Worm (Caenorhabditis elegans) whole organism, L2 larva: ENCODE measurements around the gene appg-2.
A peak's percentile ranks its signal among the peaks of the same experiment; 100 is the strongest.

Experiments
- C34F6.9 ChIP-seq: fragments of 150-350 bp; optimal IDR thresholded peaks from 2 replicates; lab custom pipeline; 2014; ENCODE audit warnings: missing biosample characterization, missing genetic modification characterization
- F13H6.1 ChIP-seq: sonication (generic microtip); optimal IDR thresholded peaks from 2 replicates; lab custom pipeline; 2016; ENCODE audit warnings: missing genetic modification characterization, missing compliant biosample characterization
- R02D3.7 ChIP-seq: fragments of 150-350 bp; optimal IDR thresholded peaks from 2 replicates; lab custom pipeline; 2014; ENCODE audit warnings: missing biosample characterization, missing genetic modification characterization
- ZK546.5 ChIP-seq: sonication (generic microtip); optimal IDR thresholded peaks from 2 replicates; lab custom pipeline; 2017; ENCODE audit warnings: missing biosample characterization, missing genetic modification characterization
- ama-1 ChIP-seq: fragments of 150-350 bp; optimal IDR thresholded peaks from 2 replicates; lab custom pipeline; 2018; ENCODE audit warnings: inconsistent platforms
- blmp-1 ChIP-seq: sonication (generic microtip); optimal IDR thresholded peaks from 2 replicates; lab custom pipeline; 2017; ENCODE audit warnings: missing genetic modification characterization, mild to moderate bottlenecking, missing compliant biosample characterization, antibody characterized with exemption, moderate library complexity; ENCODE audit not compliant: insufficient read depth
- ceh-16 ChIP-seq: fragments of 150-350 bp; optimal IDR thresholded peaks from 2 replicates; lab custom pipeline; 2014; ENCODE audit warnings: missing biosample characterization, missing genetic modification characterization
- ceh-82 ChIP-seq: fragments of 150-350 bp; optimal IDR thresholded peaks from 2 replicates; lab custom pipeline; 2014; ENCODE audit warnings: missing biosample characterization, missing genetic modification characterization
- dmd-4 ChIP-seq: sonication (generic microtip); optimal IDR thresholded peaks from 2 replicates; lab custom pipeline; 2017; ENCODE audit warnings: missing biosample characterization, missing genetic modification characterization
- egl-27 ChIP-seq: sonication (generic microtip); optimal IDR thresholded peaks from 3 replicates; lab custom pipeline; 2017; ENCODE audit warnings: missing biosample characterization, missing genetic modification reagents, missing genetic modification characterization
- fos-1 ChIP-seq: fragments of 150-350 bp; optimal IDR thresholded peaks from 2 replicates; lab custom pipeline; 2014; ENCODE audit warnings: missing biosample characterization, missing genetic modification characterization
- lin-11 ChIP-seq: fragments of 150-350 bp; sonication (generic microtip); optimal IDR thresholded peaks from 2 replicates; lab custom pipeline; 2014; ENCODE audit warnings: missing biosample characterization, missing genetic modification characterization, inconsistent platforms, mixed read lengths
- lin-13 ChIP-seq: fragments of 150-350 bp; optimal IDR thresholded peaks from 2 replicates; lab custom pipeline; 2014; ENCODE audit warnings: missing biosample characterization, missing genetic modification reagents, missing genetic modification characterization
- lsy-2 ChIP-seq, 2 experiments: fragments of 150-350 bp in 1 of 2; sonication (generic microtip) in 1 of 2; optimal IDR thresholded peaks; 2 replicates each; lab custom pipeline; 2014 to 2017; ENCODE audit warnings: missing biosample characterization in 2 of 2, missing genetic modification characterization in 2 of 2
- mab-5 ChIP-seq: fragments of 150-350 bp; optimal IDR thresholded peaks from 2 replicates; lab custom pipeline; 2014; ENCODE audit warnings: missing biosample characterization, missing genetic modification characterization
- mbf-1 ChIP-seq: sonication (generic microtip); optimal IDR thresholded peaks from 2 replicates; lab custom pipeline; 2017; ENCODE audit warnings: missing biosample characterization, missing genetic modification characterization
- mdl-1 ChIP-seq, 2 experiments: fragments of 150-350 bp in 1 of 2; sonication (generic microtip) in 1 of 2; optimal IDR thresholded peaks; 2 replicates each; lab custom pipeline; 2017; ENCODE audit warnings: missing biosample characterization in 2 of 2, missing genetic modification characterization in 2 of 2
- nhr-10 ChIP-seq: sonication (generic microtip); optimal IDR thresholded peaks from 2 replicates; lab custom pipeline; 2017; ENCODE audit warnings: missing biosample characterization, missing genetic modification characterization
- nhr-11 ChIP-seq: fragments of 150-350 bp; optimal IDR thresholded peaks from 2 replicates; lab custom pipeline; 2014; ENCODE audit warnings: missing biosample characterization, missing genetic modification characterization
- nhr-12 ChIP-seq: fragments of 150-350 bp; optimal IDR thresholded peaks from 2 replicates; lab custom pipeline; 2014; ENCODE audit warnings: missing biosample characterization, missing genetic modification characterization
- nhr-129 ChIP-seq: fragments of 150-350 bp; optimal IDR thresholded peaks from 2 replicates; lab custom pipeline; 2014; ENCODE audit warnings: missing biosample characterization, missing genetic modification characterization
- nhr-21 ChIP-seq: fragments of 150-350 bp; optimal IDR thresholded peaks from 2 replicates; lab custom pipeline; 2014; ENCODE audit warnings: missing biosample characterization, missing genetic modification characterization
- nhr-23 ChIP-seq: fragments of 150-350 bp; optimal IDR thresholded peaks from 2 replicates; lab custom pipeline; 2014; ENCODE audit warnings: missing biosample characterization, missing genetic modification reagents, missing genetic modification characterization
- nhr-237 ChIP-seq: fragments of 150-350 bp; optimal IDR thresholded peaks from 2 replicates; lab custom pipeline; 2014; ENCODE audit warnings: missing biosample characterization, missing genetic modification characterization
- nhr-25 ChIP-seq: fragments of 150-350 bp; sonication (generic microtip); optimal IDR thresholded peaks from 3 replicates; lab custom pipeline; 2014; ENCODE audit warnings: missing biosample characterization, missing genetic modification characterization
- nhr-6 ChIP-seq: fragments of 150-350 bp; optimal IDR thresholded peaks from 2 replicates; lab custom pipeline; 2014; ENCODE audit warnings: missing biosample characterization, missing genetic modification characterization
- peb-1 ChIP-seq: fragments of 150-350 bp; optimal IDR thresholded peaks from 2 replicates; lab custom pipeline; 2014; ENCODE audit warnings: missing biosample characterization, missing genetic modification characterization
- sem-4 ChIP-seq: fragments of 150-350 bp; optimal IDR thresholded peaks from 2 replicates; lab custom pipeline; 2014; ENCODE audit warnings: missing biosample characterization, missing genetic modification reagents, missing genetic modification characterization
- skn-1 ChIP-seq: sonication (generic microtip); optimal IDR thresholded peaks from 2 replicates; lab custom pipeline; 2017; ENCODE audit warnings: missing biosample characterization, missing genetic modification characterization
- sma-3 ChIP-seq: sonication (generic microtip); optimal IDR thresholded peaks from 2 replicates; lab custom pipeline; 2016; ENCODE audit warnings: missing genetic modification reagents, missing genetic modification characterization, missing compliant biosample characterization
- sma-9 ChIP-seq, 2 experiments: fragments of 150-350 bp in 1 of 2; sonication (generic microtip) in 1 of 2; optimal IDR thresholded peaks; 2 replicates each; lab custom pipeline; 2014 to 2016; ENCODE audit warnings: missing genetic modification characterization in 2 of 2, mild to moderate bottlenecking in 1 of 2, missing biosample characterization in 1 of 2, missing compliant biosample characterization in 1 of 2, missing genetic modification reagents in 1 of 2, moderate library complexity in 1 of 2
- snpc-4 ChIP-seq: fragments of 150-350 bp; optimal IDR thresholded peaks from 2 replicates; lab custom pipeline; 2014; ENCODE audit warnings: missing biosample characterization, missing genetic modification characterization
- unc-39 ChIP-seq: fragments of 150-350 bp; optimal IDR thresholded peaks from 2 replicates; lab custom pipeline; 2014; ENCODE audit warnings: missing biosample characterization, missing genetic modification characterization
- unc-55 ChIP-seq: fragments of 150-350 bp; sonication (generic microtip); optimal IDR thresholded peaks from 3 replicates; lab custom pipeline; 2014; ENCODE audit warnings: missing biosample characterization, missing genetic modification reagents, missing genetic modification characterization
- unc-62 ChIP-seq: fragments of 150-350 bp; optimal IDR thresholded peaks from 2 replicates; lab custom pipeline; 2014; ENCODE audit warnings: missing biosample characterization, missing genetic modification reagents, missing genetic modification characterization
- ztf-1 ChIP-seq: fragments of 200-800 bp; sonication (Bioruptor generic); conservative IDR thresholded peaks from 2 replicates; pipeline ENCODE4 v1.3.6; 2022; ENCODE audit warnings: missing genetic modification characterization, missing compliant biosample characterization
- ztf-11 ChIP-seq: sonication (generic microtip); optimal IDR thresholded peaks from 2 replicates; lab custom pipeline; 2017; ENCODE audit warnings: missing biosample characterization, missing genetic modification characterization
- ztf-4 ChIP-seq: fragments of 150-350 bp; optimal IDR thresholded peaks from 2 replicates; lab custom pipeline; 2014; ENCODE audit warnings: missing biosample characterization, missing genetic modification characterization

The appg-2 gene

ce11 chrII:8851996-8852587, 51.2 kb downstream of the appg-2 start, which contains the start of gene oac-46:
TSS of gene oac-46 (minus strand) at chrII:8852096.
- TF ChIP-seq ceh-16 (no peak), blmp-1 (tag; lab: Kevin White, UChicago) (peak; percentile 86), ZK546.5 (tag; lab: Kevin White, UChicago) (no peak), mdl-1 (tag; optimal IDR thresholded peaks at IDR 0.05; lab: Kevin White, UChicago) (no peak), ztf-11 (tag; lab: Kevin White, UChicago) (no peak), egl-27 (tag; lab: Kevin White, UChicago) (peak; percentile 9), sma-9 (GFP tag; optimal IDR thresholded peaks at IDR 0.05; lab: Kevin White, UChicago) (peak; percentile 22), sma-9 (tag; optimal IDR thresholded peaks at IDR 0.05; lab: Kevin White, UChicago) (no peak), nhr-12 (tag; lab: Kevin White, UChicago) (no peak), mab-5 (tag; lab: Kevin White, UChicago) (no peak), lin-13 (no peak), nhr-11 (tag; lab: Kevin White, UChicago) (no peak), sma-3 (GFP tag; lab: Kevin White, UChicago) (peak; percentile 48), ztf-4 (no peak), unc-62 (GFP tag; lab: Kevin White, UChicago) (no peak), nhr-25 (peak; percentile 66), nhr-21 (peak; percentile 8)

DNA sequence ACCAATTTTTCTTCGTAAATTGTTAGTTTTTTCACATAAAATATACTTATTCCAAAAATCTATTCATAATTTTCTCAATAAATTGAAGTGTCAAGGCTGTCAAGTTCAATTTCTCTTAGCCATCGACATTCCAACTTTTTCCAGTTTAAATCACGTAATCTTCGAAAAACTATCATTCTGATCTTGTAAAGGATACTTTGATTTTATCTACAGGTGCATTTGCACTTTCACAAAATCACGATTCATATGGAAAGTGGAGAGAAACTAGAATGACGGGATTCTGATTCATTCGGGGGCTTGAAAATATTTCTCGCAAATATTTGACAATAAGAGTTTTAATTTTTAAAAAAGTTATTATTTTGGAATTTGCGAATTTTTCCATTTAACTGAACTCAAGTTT, 52.3 kb downstream of the appg-2 start:
- TF ChIP-seq ztf-11 (tag; lab: Kevin White, UChicago) (no peak), nhr-25 (no peak), C34F6.9 (tag; lab: Kevin White, UChicago) (no peak), ama-1 (lab: Kevin White, UChicago) (no peak), blmp-1 (tag; lab: Kevin White, UChicago) (no peak), snpc-4 (tag; lab: Kevin White, UChicago) (no peak), nhr-23 (tag; lab: Kevin White, UChicago) (no peak), ceh-82 (no peak), lsy-2 (tag; optimal IDR thresholded peaks at IDR 0.05; lab: Kevin White, UChicago) (no peak)

ce11 chrII:8853960-8854359, 53.0 kb downstream of the appg-2 start:
- TF ChIP-seq nhr-23 (tag; lab: Kevin White, UChicago): no peak
- TF ChIP-seq dmd-4 (tag; lab: Kevin White, UChicago): no peak
- no peak for TF ChIP-seq nhr-6 (tag; lab: Kevin White, UChicago)
- no peak for TF ChIP-seq nhr-11 (tag; lab: Kevin White, UChicago)
- no peak for TF ChIP-seq mbf-1 (tag; lab: Kevin White, UChicago)
- no peak for TF ChIP-seq sem-4 (tag; lab: Kevin White, UChicago)
- no peak for TF ChIP-seq nhr-237 (tag; lab: Kevin White, UChicago)
- TF ChIP-seq C34F6.9 (tag; lab: Kevin White, UChicago): no peak
- no peak for TF ChIP-seq unc-39 (tag; lab: Kevin White, UChicago)
- TF ChIP-seq snpc-4 (tag; lab: Kevin White, UChicago): no peak
- TF ChIP-seq peb-1: no peak
- TF ChIP-seq ama-1 (lab: Kevin White, UChicago): no peak
- peak; percentile 35 for TF ChIP-seq nhr-25
- peak; percentile 69 for TF ChIP-seq nhr-21
- no peak for TF ChIP-seq lin-11
- no peak for TF ChIP-seq unc-62 (GFP tag; lab: Kevin White, UChicago)
- TF ChIP-seq mab-5 (tag; lab: Kevin White, UChicago): no peak
- peak; percentile 25 for TF ChIP-seq sma-9 (GFP tag; optimal IDR thresholded peaks at IDR 0.05; lab: Kevin White, UChicago)
- TF ChIP-seq sma-9 (tag; optimal IDR thresholded peaks at IDR 0.05; lab: Kevin White, UChicago): no peak
- TF ChIP-seq nhr-129: no peak
- TF ChIP-seq ZK546.5 (tag; lab: Kevin White, UChicago): no peak
- no peak for TF ChIP-seq nhr-12 (tag; lab: Kevin White, UChicago)
- peak; percentile 15 for TF ChIP-seq fos-1 (tag; lab: Kevin White, UChicago)
- no peak for TF ChIP-seq F13H6.1 (tag; lab: Kevin White, UChicago)
- TF ChIP-seq unc-55 (GFP tag; lab: Kevin White, UChicago): no peak
- no peak for TF ChIP-seq ztf-1 (GFP tag; lab: Robert Waterston, UW)
- no peak for TF ChIP-seq blmp-1 (tag; lab: Kevin White, UChicago)
- peak in 1 of 2 experiments; percentile 2 for TF ChIP-seq lsy-2 (tag; optimal IDR thresholded peaks at IDR 0.05; lab: Kevin White, UChicago)
- no peak for TF ChIP-seq R02D3.7 (tag; lab: Kevin White, UChicago)
- TF ChIP-seq nhr-10 (tag; lab: Kevin White, UChicago): no peak
- peak; percentile 25 for TF ChIP-seq sma-3 (GFP tag; lab: Kevin White, UChicago)
- no peak for TF ChIP-seq skn-1
